Worm (Caenorhabditis elegans): ENCODE data around the gene cblc-1.

- TF ChIP-seq flt-1 (GFP tag; IDR thresholded peaks at IDR 0.05) = no peak
- no peak for TF ChIP-seq tab-1 (GFP tag; IDR thresholded peaks at IDR 0.05)
- no peak for TF ChIP-seq klf-2 (GFP tag; conservative IDR thresholded peaks at IDR 0.05)
- no peak for TF ChIP-seq ztf-23 (GFP tag; IDR thresholded peaks at IDR 0.05)
These were observed 35.6 kb downstream of the cblc-1 start for ce11 chrII:4905331-4905730.
